Worm (Caenorhabditis elegans) whole organism, L3 larva: ENCODE results near the gene nlp-66.

ENCODE experiments used
- R02D3.7 ChIP-seq: fragments of 150-350 bp; optimal IDR thresholded peaks from 2 replicates; lab custom pipeline; 2014; ENCODE audit warnings: missing biosample characterization, missing genetic modification characterization
- aly-2 ChIP-seq: fragments of 150-350 bp; optimal IDR thresholded peaks from 2 replicates; lab custom pipeline; 2014; ENCODE audit warnings: missing biosample characterization, missing genetic modification characterization
- elt-2 ChIP-seq: sonication (generic microtip); optimal IDR thresholded peaks from 2 replicates; lab custom pipeline; 2016; ENCODE audit warnings: missing genetic modification reagents, mild to moderate bottlenecking, missing genetic modification characterization, missing compliant biosample characterization
- elt-3 ChIP-seq, 3 experiments: fragments of 150-350 bp in 1 of 3; sonication (generic microtip) in 2 of 3; optimal IDR thresholded peaks; 2 replicates in 2 of 3; 4 replicates in 1 of 3; lab custom pipeline; 2014 to 2017; ENCODE audit warnings: missing biosample characterization in 3 of 3, missing genetic modification characterization in 3 of 3
- nhr-77 ChIP-seq: fragments of 150-350 bp; optimal IDR thresholded peaks from 2 replicates; lab custom pipeline; 2014; ENCODE audit warnings: missing biosample characterization, missing genetic modification characterization
- pqm-1 ChIP-seq: fragments of 150-350 bp; optimal IDR thresholded peaks from 2 replicates; lab custom pipeline; 2017; ENCODE audit warnings: missing biosample characterization, missing genetic modification characterization, inconsistent platforms
- unc-62 ChIP-seq: fragments of 150-350 bp; sonication (generic microtip); optimal IDR thresholded peaks from 4 replicates; lab custom pipeline; 2014; ENCODE audit warnings: missing biosample characterization, missing genetic modification reagents, missing genetic modification characterization

DNA sequence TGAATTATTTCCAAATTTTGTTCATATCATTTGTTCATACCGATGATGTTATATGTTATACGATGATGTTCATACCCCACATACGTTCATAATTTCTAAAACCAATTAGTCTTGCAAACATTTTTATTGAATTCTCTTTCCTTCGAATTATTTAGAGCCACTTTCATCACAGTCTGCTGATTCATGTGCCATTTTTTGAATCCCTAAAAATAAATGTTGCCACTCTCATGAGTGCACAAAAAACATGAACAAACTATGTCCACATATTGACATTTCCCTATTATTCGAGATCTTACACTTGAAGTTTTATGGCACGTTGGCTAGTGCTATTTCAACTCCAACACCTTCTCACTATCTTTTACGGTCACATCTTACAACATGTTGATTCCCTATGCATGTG is 9.5 kb downstream of the nlp-66 start, which contains the start of gene clc-17:
- TF ChIP-seq R02D3.7 (tag; lab: Kevin White, UChicago) (no peak), aly-2 (tag; lab: Kevin White, UChicago) (no peak), elt-3 (tag; optimal IDR thresholded peaks at IDR 0.05; lab: Kevin White, UChicago) (no peak), unc-62 (no peak), elt-2 (tag; lab: Kevin White, UChicago) (no peak), pqm-1 (no peak), nhr-77 (tag; lab: Kevin White, UChicago) (no peak)
